Worm (Caenorhabditis elegans): ENCODE results near the gene C47A4.3.
A peak's percentile ranks its signal among the peaks of the same experiment; 100 is the strongest.

Gene C47A4.3

DNA sequence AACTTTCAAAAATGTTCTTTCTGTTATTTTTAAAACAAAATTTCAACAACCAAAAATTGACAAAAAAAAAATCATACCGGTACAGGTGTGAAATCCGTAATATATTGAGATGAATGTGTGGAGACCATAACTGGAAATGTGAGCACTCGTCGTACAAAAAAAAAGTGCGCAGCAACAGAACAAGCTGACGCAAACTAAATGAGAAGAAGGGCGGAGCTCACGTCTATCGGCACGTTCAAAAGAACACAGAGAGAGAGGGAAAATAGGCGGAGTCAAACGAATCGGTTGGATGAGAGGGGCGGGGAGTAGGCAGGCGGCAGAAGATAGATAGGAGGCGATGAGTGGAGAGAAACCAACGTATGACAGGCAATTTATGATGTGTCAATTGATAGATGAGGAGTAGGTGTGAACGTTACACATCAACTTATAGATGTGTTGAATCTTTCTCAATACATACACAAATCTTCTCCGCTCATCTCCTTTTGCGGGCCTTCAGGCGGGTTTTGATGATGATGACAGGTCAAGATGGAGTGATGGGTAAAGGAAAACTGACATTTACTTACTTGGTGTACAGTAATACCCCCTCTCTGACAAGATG, 38.2 kb downstream of the C47A4.3 start, which contains the start of gene tlp-1 (continued):
- TF ChIP-seq ceh-82 (tag; optimal IDR thresholded peaks at IDR 0.05), result no peak
- TF ChIP-seq F10B5.3 (tag; optimal IDR thresholded peaks at IDR 0.05), result no peak
- no peak for TF ChIP-seq snpc-1.2 (GFP tag; IDR thresholded peaks at IDR 0.05)
- TF ChIP-seq lim-7 (GFP tag; IDR thresholded peaks at IDR 0.05), result no peak
- TF ChIP-seq ceh-28 (tag; optimal IDR thresholded peaks at IDR 0.05), result no peak
- no peak for TF ChIP-seq nhr-6 (tag; optimal IDR thresholded peaks at IDR 0.05)
- no peak for TF ChIP-seq ceh-62 (tag; optimal IDR thresholded peaks at IDR 0.05)
- TF ChIP-seq daf-12 (tag; optimal IDR thresholded peaks at IDR 0.05), result no peak
- no peak for TF ChIP-seq gei-8 (GFP tag; optimal IDR thresholded peaks at IDR 0.05)
- peak; percentile 48 for TF ChIP-seq hlh-11 (tag; optimal IDR thresholded peaks at IDR 0.05)
- no peak for TF ChIP-seq php-3 (GFP tag; IDR thresholded peaks at IDR 0.05)
- TF ChIP-seq vab-7 (GFP tag; IDR thresholded peaks at IDR 0.05), result no peak
- no peak for TF ChIP-seq zip-2 (tag; optimal IDR thresholded peaks at IDR 0.05)
- TF ChIP-seq nhr-41 (GFP tag; IDR thresholded peaks at IDR 0.05), result no peak
- TF ChIP-seq set-16 (GFP tag; IDR thresholded peaks at IDR 0.05), result no peak
- TF ChIP-seq hlh-30 (tag; optimal IDR thresholded peaks at IDR 0.05; ENCODE audit: insufficient read depth), result peak; percentile 29
- no peak for TF ChIP-seq aly-2 (tag; optimal IDR thresholded peaks at IDR 0.05)
- TF ChIP-seq daf-8 (GFP tag; IDR thresholded peaks at IDR 0.05), result no peak
- peak in 1 of 2 experiments; percentile 43 for TF ChIP-seq mdl-1 (tag; optimal IDR thresholded peaks at IDR 0.05)
- peak; percentile 78 for TF ChIP-seq ceh-20 (GFP tag; IDR thresholded peaks at IDR 0.05)
- no peak for TF ChIP-seq fkh-10 (GFP tag; optimal IDR thresholded peaks at IDR 0.05)
- no peak for TF ChIP-seq nhr-42 (GFP tag; IDR thresholded peaks at IDR 0.05)
- no peak for TF ChIP-seq dmd-8 (GFP tag; IDR thresholded peaks at IDR 0.05)
- TF ChIP-seq dve-1 (tag; optimal IDR thresholded peaks at IDR 0.05; ENCODE audit: insufficient read depth), result no peak
- TF ChIP-seq aha-1 (tag), result peak; percentile 97
- no peak for TF ChIP-seq rbr-2 (tag; optimal IDR thresholded peaks at IDR 0.05)
- no peak for TF ChIP-seq daf-16 (GFP tag; optimal IDR thresholded peaks at IDR 0.05)
- no peak for TF ChIP-seq daf-16 (tag; optimal IDR thresholded peaks at IDR 0.05)
- no peak for TF ChIP-seq lin-38 (GFP tag; IDR thresholded peaks at IDR 0.05)
- TF ChIP-seq unc-130 (GFP tag; optimal IDR thresholded peaks at IDR 0.05), result no peak
- TF ChIP-seq arid-1 (GFP tag; conservative IDR thresholded peaks at IDR 0.05), result no peak
- TF ChIP-seq ama-1 (optimal IDR thresholded peaks at IDR 0.05), result peak; percentile 76
- no peak for TF ChIP-seq ztf-11 (tag; optimal IDR thresholded peaks at IDR 0.05)
- no peak for TF ChIP-seq Y75B8A.6 (GFP tag; IDR thresholded peaks at IDR 0.05)
- no peak for TF ChIP-seq zfp-3 (GFP tag; conservative IDR thresholded peaks at IDR 0.05)
- no peak for TF ChIP-seq duxl-1 (tag; optimal IDR thresholded peaks at IDR 0.05; ENCODE audit: poor library complexity)
- no peak for TF ChIP-seq F37D6.2 (tag; optimal IDR thresholded peaks at IDR 0.05)
- no peak for TF ChIP-seq unc-39 (tag; optimal IDR thresholded peaks at IDR 0.05)
- TF ChIP-seq skn-1 (tag; optimal IDR thresholded peaks at IDR 0.05), result no peak
- peak; percentile 26; the same call in 1 of the 2 replicates for TF ChIP-seq dmd-6 (GFP tag; IDR thresholded peaks at IDR 0.05)
- peak; percentile 39 for TF ChIP-seq mxl-3 (GFP tag; optimal IDR thresholded peaks at IDR 0.05)
- no peak for TF ChIP-seq fos-1 (tag; optimal IDR thresholded peaks at IDR 0.05)
- no peak for TF ChIP-seq nhr-48 (tag; optimal IDR thresholded peaks at IDR 0.05)
- 0 out of 2 replicates have a peak, but pooled peaks have one; percentile 49 for TF ChIP-seq tra-1 (GFP tag; IDR thresholded peaks at IDR 0.05)
- TF ChIP-seq pha-4 (GFP tag; IDR thresholded peaks at IDR 0.05), result no peak
- TF ChIP-seq pha-4 (tag; optimal IDR thresholded peaks at IDR 0.05), result no peak
- TF ChIP-seq unc-62 (GFP tag; optimal IDR thresholded peaks at IDR 0.05 in 1 of 2), result peak in 1 of 2 experiments; percentile 100
- TF ChIP-seq unc-62 (tag; optimal IDR thresholded peaks at IDR 0.05), result peak; percentile 46
- TF ChIP-seq snpc-4 (tag; optimal IDR thresholded peaks at IDR 0.05), result no peak
- no peak for TF ChIP-seq Y48G9A.11 (GFP tag; IDR thresholded peaks at IDR 0.05)
- TF ChIP-seq lir-3 (tag; optimal IDR thresholded peaks at IDR 0.05), result no peak

Measured in whole organism, L4 larva.